In genomic region chrII:12063076-12063475, ce11 we compare ENCODE assay signal across 5 worm cellular contexts.
A peak's percentile ranks its signal among the peaks of the same experiment; 100 is the strongest.
TF ChIP-seq lines count a peak whose summit lies in the region.

No protein-coding gene starts in this region.

TF ChIP-seq in whole organism, L1 larva, 84 proteins besides CTCF, POLR2A, EP300 and RAD21:
- peak; percentile 36 for TF ChIP-seq elt-2 (tag; optimal IDR thresholded peaks at IDR 0.05; lab: Kevin White, UChicago)
- TF ChIP-seq C34B4.2 (tag; optimal IDR thresholded peaks at IDR 0.05; lab: Kevin White, UChicago) = no peak
- TF ChIP-seq lin-35 (GFP tag; optimal IDR thresholded peaks at IDR 0.05; lab: Kevin White, UChicago) = peak in 1 of 2 experiments; percentile 6

TF ChIP-seq in whole organism, L2 larva, 48 proteins besides CTCF, POLR2A, EP300 and RAD21:
- TF ChIP-seq sma-9 (GFP tag; optimal IDR thresholded peaks at IDR 0.05; lab: Kevin White, UChicago) (peak; percentile 13), sma-9 (tag; optimal IDR thresholded peaks at IDR 0.05; lab: Kevin White, UChicago) (no peak), fos-1 (tag; optimal IDR thresholded peaks at IDR 0.05; lab: Kevin White, UChicago) (peak; percentile 99), nhr-12 (tag; optimal IDR thresholded peaks at IDR 0.05; lab: Kevin White, UChicago) (no peak), lin-11 (tag; optimal IDR thresholded peaks at IDR 0.05; lab: Kevin White, UChicago) (no peak), gmeb-1 (tag; optimal IDR thresholded peaks at IDR 0.05; lab: Kevin White, UChicago) (peak; percentile 30)

TF ChIP-seq in whole organism, L3 larva, 47 proteins besides CTCF, POLR2A, EP300 and RAD21:
- TF ChIP-seq hmg-11 (tag; optimal IDR thresholded peaks at IDR 0.05; lab: Kevin White, UChicago) (no peak), pha-4 (tag; optimal IDR thresholded peaks at IDR 0.05; lab: Kevin White, UChicago) (peak; percentile 0), pqm-1 (tag; optimal IDR thresholded peaks at IDR 0.05; lab: Kevin White, UChicago) (peak; percentile 34), egl-27 (tag; optimal IDR thresholded peaks at IDR 0.05; lab: Kevin White, UChicago) (no peak), elt-2 (tag; optimal IDR thresholded peaks at IDR 0.05; lab: Kevin White, UChicago) (peak; percentile 72)

TF ChIP-seq in whole organism, L4 larva, 104 proteins besides CTCF, POLR2A, EP300 and RAD21:
- TF ChIP-seq nhr-28 (tag; optimal IDR thresholded peaks at IDR 0.05; lab: Kevin White, UChicago) (peak; percentile 41), Y5F2A.4 (GFP tag; optimal IDR thresholded peaks at IDR 0.05; lab: Kevin White, UChicago) (no peak), hlh-11 (tag; optimal IDR thresholded peaks at IDR 0.05; lab: Kevin White, UChicago) (peak; percentile 14), daf-16 (GFP tag; optimal IDR thresholded peaks at IDR 0.05; lab: Kevin White, UChicago) (no peak), daf-16 (tag; optimal IDR thresholded peaks at IDR 0.05; lab: Kevin White, UChicago) (peak; percentile 48), mxl-2 (GFP tag; conservative IDR thresholded peaks at IDR 0.05; lab: Robert Waterston, UW) (no peak), dve-1 (tag; optimal IDR thresholded peaks at IDR 0.05; lab: Kevin White, UChicago; ENCODE audit: insufficient read depth) (peak; percentile 33), ces-1 (GFP tag; optimal IDR thresholded peaks at IDR 0.05; lab: Kevin White, UChicago) (no peak), pqm-1 (tag; optimal IDR thresholded peaks at IDR 0.05; lab: Kevin White, UChicago) (peak; percentile 91), dmd-6 (GFP tag; IDR thresholded peaks at IDR 0.05; lab: Robert Waterston, UW) (peak; percentile 43; the same call in 1 of the 2 replicates)

TF ChIP-seq in whole organism, young adult, 124 proteins besides CTCF, POLR2A, EP300 and RAD21:
- no peak for TF ChIP-seq attf-5 (GFP tag; optimal IDR thresholded peaks at IDR 0.05; lab: Kevin White, UChicago)
- TF ChIP-seq nhr-80 (tag; optimal IDR thresholded peaks at IDR 0.05; lab: Kevin White, UChicago) = peak; percentile 65
- TF ChIP-seq attf-6 (GFP tag; IDR thresholded peaks at IDR 0.05; lab: Robert Waterston, UW) = no peak
- TF ChIP-seq attf-3 (GFP tag; conservative IDR thresholded peaks at IDR 0.05; lab: Robert Waterston, UW) = no peak
- no peak for TF ChIP-seq F55B11.4 (tag; optimal IDR thresholded peaks at IDR 0.05; lab: Kevin White, UChicago; ENCODE audit: borderline replicate concordance, insufficient read depth)
- no peak for TF ChIP-seq ztf-18 (tag; optimal IDR thresholded peaks at IDR 0.05; lab: Kevin White, UChicago)
